Worm (Caenorhabditis elegans): Measurements from ENCODE around the gene lec-9.
"Not testable (repeated sequence)": the region's sequence is repeated elsewhere in the genome, so short reads cannot be mapped to it uniquely, and the experiment has no call there.

The lec-9 gene

DNA sequence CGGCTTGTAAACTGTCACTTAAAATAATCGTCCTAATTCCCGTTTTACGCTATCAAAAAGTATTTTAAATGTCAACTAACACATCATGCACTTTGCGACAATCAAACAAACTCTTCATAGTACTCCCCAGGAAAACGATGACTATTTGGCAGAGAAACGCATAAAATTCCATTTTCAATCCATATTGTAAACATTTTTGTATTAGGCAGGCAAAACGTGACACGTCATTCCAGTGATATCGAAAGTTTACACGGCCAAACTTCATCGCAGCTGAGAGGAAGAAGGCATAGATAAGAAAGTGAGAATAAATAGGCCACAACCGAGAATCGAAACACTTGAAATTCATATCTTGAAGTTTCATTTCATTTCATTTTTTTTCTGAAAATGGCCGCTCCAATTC, at the start of gene lec-9:
Gene lec-9 (plus strand): TSS at position 349 of the 400 bp plus-strand sequence.
- no peak for TF ChIP-seq drap-1 (GFP tag; optimal IDR thresholded peaks at IDR 0.05)
- TF ChIP-seq lsy-2 (tag; optimal IDR thresholded peaks at IDR 0.05): no peak
- no peak for TF ChIP-seq M03D4.4 (tag; optimal IDR thresholded peaks at IDR 0.05)
- no peak for TF ChIP-seq unc-120 (tag; optimal IDR thresholded peaks at IDR 0.05; ENCODE audit: poor library complexity, severe bottlenecking)
- no peak for TF ChIP-seq elt-1 (tag; optimal IDR thresholded peaks at IDR 0.05; ENCODE audit: borderline replicate concordance, insufficient read depth)
- no peak for TF ChIP-seq unc-39 (tag; optimal IDR thresholded peaks at IDR 0.05)
- no peak for TF ChIP-seq sem-2 (GFP tag; optimal IDR thresholded peaks at IDR 0.05)
- no peak for TF ChIP-seq ztf-11 (tag; optimal IDR thresholded peaks at IDR 0.05)
- TF ChIP-seq lin-13 (tag; optimal IDR thresholded peaks at IDR 0.05): no peak
- TF ChIP-seq ces-1 (GFP tag; optimal IDR thresholded peaks at IDR 0.05): no peak
- no peak for TF ChIP-seq tbx-8 (GFP tag; optimal IDR thresholded peaks at IDR 0.05)

DNA sequence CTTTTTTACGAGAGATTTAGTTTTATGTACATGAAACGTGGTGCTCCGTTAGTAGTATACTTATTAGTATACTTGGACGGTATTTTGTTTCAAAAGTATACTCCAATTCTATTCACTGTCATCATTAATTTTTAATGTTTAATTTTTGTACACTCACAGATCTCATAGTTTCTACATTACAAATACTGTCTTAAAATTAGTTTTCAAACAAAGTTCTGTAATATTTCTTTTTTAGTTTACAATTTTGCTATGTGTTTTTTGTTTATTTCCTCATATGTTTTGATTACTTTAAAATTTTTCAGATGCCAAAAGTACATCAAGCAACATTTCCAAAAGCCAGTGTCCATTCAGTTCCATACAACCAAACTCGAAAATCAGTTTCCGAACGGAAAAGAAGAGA, 49.5 kb upstream of the lec-9 start, which contains the start of gene hlh-28:
Gene hlh-28 (plus strand): TSS at position 301 of the 400 bp plus-strand sequence.
- TF ChIP-seq cnd-1 (tag; optimal IDR thresholded peaks at IDR 0.05); tbx-8 (GFP tag; optimal IDR thresholded peaks at IDR 0.05); nhr-2 (tag; optimal IDR thresholded peaks at IDR 0.05): not testable (repeated sequence)

- TF ChIP-seq flh-1 (GFP tag; optimal IDR thresholded peaks at IDR 0.05) (no peak), M03D4.4 (tag; optimal IDR thresholded peaks at IDR 0.05) (no peak), zip-8 (tag; optimal IDR thresholded peaks at IDR 0.05) (no peak), ztf-11 (tag; optimal IDR thresholded peaks at IDR 0.05) (no peak), ceh-43 (GFP tag; optimal IDR thresholded peaks at IDR 0.05) (no peak), drap-1 (GFP tag; optimal IDR thresholded peaks at IDR 0.05) (no peak), elt-1 (tag; optimal IDR thresholded peaks at IDR 0.05; ENCODE audit: borderline replicate concordance, insufficient read depth) (no peak), mab-5 (tag; optimal IDR thresholded peaks at IDR 0.05) (no peak), nhr-12 (tag; optimal IDR thresholded peaks at IDR 0.05) (no peak), bed-3 (GFP tag; optimal IDR thresholded peaks at IDR 0.05) (no peak), hlh-1 (tag; optimal IDR thresholded peaks at IDR 0.05) (no peak), ceh-39 (tag; optimal IDR thresholded peaks at IDR 0.05) (no peak), ceh-83 (GFP tag; optimal IDR thresholded peaks at IDR 0.05) (no peak), unc-39 (tag; optimal IDR thresholded peaks at IDR 0.05) (no peak), tbx-8 (GFP tag; optimal IDR thresholded peaks at IDR 0.05) (no peak)
Measured at ce11 chrX:17553772-17554171, 46.5 kb upstream of the lec-9 start.

DNA sequence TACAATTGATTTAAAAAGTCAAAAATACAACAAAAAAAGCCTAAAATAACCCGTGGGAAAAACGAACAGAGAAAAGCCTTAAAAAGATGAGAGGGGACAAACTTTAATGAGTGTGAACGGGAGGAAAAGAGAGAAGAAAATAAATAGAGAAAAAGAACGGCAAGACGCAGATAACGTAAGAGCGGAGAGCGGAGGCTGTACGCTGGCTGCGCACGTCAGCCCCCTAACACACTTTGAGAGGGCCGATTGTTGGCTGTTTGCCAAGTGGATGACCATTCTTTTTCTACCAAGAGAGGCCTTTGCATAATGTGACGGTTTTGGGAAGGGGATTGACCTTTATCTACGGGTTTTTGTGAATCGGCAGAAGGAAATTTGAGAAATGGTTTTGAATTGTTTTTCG, 38.1 kb upstream of the lec-9 start:
- TF ChIP-seq sptf-1 (tag; optimal IDR thresholded peaks at IDR 0.05) (peak; percentile 29), drap-1 (GFP tag; optimal IDR thresholded peaks at IDR 0.05) (no peak), snpc-4 (tag; optimal IDR thresholded peaks at IDR 0.05) (no peak), elt-1 (tag; optimal IDR thresholded peaks at IDR 0.05; ENCODE audit: borderline replicate concordance, insufficient read depth) (no peak), nhr-237 (tag; optimal IDR thresholded peaks at IDR 0.05) (no peak), bed-3 (GFP tag; optimal IDR thresholded peaks at IDR 0.05) (no peak), ztf-11 (tag; optimal IDR thresholded peaks at IDR 0.05) (no peak), lsy-2 (tag; optimal IDR thresholded peaks at IDR 0.05) (no peak), blmp-1 (tag; optimal IDR thresholded peaks at IDR 0.05) (no peak), nhr-12 (tag; optimal IDR thresholded peaks at IDR 0.05) (no peak), zip-8 (tag; optimal IDR thresholded peaks at IDR 0.05) (no peak), unc-39 (tag; optimal IDR thresholded peaks at IDR 0.05) (no peak), M03D4.4 (tag; optimal IDR thresholded peaks at IDR 0.05) (no peak), sem-2 (GFP tag; optimal IDR thresholded peaks at IDR 0.05) (no peak), pha-4 (tag; optimal IDR thresholded peaks at IDR 0.05) (peak; percentile 22), lin-13 (tag; optimal IDR thresholded peaks at IDR 0.05) (no peak), elt-3 (tag; optimal IDR thresholded peaks at IDR 0.05) (no peak), nhr-28 (tag; optimal IDR thresholded peaks at IDR 0.05) (no peak), ceh-39 (tag; optimal IDR thresholded peaks at IDR 0.05) (peak; percentile 15), unc-62 (GFP tag; optimal IDR thresholded peaks at IDR 0.05) (no peak), mls-2 (tag; optimal IDR thresholded peaks at IDR 0.05) (peak; percentile 32), ces-1 (GFP tag; optimal IDR thresholded peaks at IDR 0.05) (no peak), nhr-2 (tag; optimal IDR thresholded peaks at IDR 0.05) (peak; percentile 37), nhr-76 (tag; optimal IDR thresholded peaks at IDR 0.05) (no peak), ceh-83 (GFP tag; optimal IDR thresholded peaks at IDR 0.05) (no peak), tbx-8 (GFP tag; optimal IDR thresholded peaks at IDR 0.05) (no peak), lin-32 (GFP tag; optimal IDR thresholded peaks at IDR 0.05) (no peak), ham-2 (GFP tag; optimal IDR thresholded peaks at IDR 0.05) (peak; percentile 52), cnd-1 (tag; optimal IDR thresholded peaks at IDR 0.05) (no peak), flh-1 (GFP tag; optimal IDR thresholded peaks at IDR 0.05) (no peak), ceh-43 (GFP tag; optimal IDR thresholded peaks at IDR 0.05) (no peak), unc-120 (tag; optimal IDR thresholded peaks at IDR 0.05; ENCODE audit: poor library complexity, severe bottlenecking) (no peak)

Measured in whole organism, mixed stage, embryonic.